Fruit fly (Drosophila melanogaster): ENCODE data around the gene CG42542.

CG42542 gene

DNA sequence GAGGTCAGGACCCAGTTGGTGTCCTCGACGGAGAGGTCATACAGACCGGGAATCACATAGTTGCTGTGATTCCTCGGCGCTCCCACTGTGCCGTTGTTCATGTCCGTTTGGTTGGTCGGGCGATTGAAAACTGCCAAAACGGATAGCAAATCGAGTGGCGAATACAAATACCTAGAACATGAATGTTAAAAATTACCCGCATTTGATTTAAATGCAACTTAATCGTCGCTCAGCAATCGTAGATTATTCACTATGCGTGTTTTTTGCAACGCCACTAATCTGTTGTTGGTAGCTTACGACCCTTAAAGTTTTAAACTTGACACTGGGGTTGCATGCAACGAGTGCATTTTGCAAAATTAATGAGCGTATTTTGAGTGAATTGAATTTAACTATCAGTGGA lies 52.6 kb downstream of the CG42542 start, which contains the start of gene Amt:
Gene Amt, minus strand, starts transcription at position 101 of the 400 bp plus-strand sequence.
- TF ChIP-seq CG9139 (GFP tag; optimal IDR thresholded peaks at IDR 0.05) (no peak), dsx (GFP tag; optimal IDR thresholded peaks at IDR 0.05; ENCODE audit: poor library complexity, severe bottlenecking) (no peak)

DNA sequence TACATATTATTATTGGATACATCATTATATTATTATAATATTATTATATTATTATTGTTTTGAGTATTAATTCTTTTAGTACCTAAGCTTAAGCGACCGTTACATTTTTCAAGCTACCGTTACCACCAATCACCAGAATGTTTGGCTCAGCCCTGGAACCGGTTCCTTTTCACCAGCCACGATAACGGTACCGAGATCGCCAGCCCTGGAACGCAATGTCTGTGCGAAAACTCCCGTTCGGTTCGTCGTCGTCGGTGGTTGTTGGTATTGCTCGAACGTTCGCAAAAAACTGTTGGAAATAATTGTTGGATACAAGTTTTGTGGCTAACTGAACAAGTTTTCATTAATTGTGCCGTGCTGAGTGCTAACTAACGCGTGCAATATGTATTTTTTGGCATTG lies 53.3 kb downstream of the CG42542 start, which contains the start of gene CG42404:
Gene CG42404, plus strand, starts transcription at position 360 of the 400 bp plus-strand sequence.
- TF ChIP-seq svp (GFP tag), result peak; percentile 2
- TF ChIP-seq CG10631 (GFP tag; optimal IDR thresholded peaks at IDR 0.05), result no peak

DNA sequence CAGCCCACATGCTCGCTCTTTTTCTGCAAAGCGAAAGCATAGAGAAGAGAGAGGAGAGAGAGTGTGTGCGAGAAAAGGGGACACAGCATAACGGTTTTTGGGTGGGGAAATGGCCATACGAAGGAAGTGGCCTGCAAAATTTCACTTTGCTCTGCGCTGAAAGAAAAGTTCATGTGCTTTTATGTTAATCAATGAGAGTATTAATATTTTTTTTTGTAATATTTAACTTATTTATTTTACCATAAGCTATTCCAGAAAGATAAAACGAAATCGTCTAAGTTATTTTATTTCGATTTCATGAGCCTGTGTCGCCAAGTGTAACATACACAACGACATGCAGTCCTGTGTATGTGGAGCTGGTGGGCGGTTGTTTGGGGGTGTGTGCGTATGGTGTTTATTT lies 54.1 kb downstream of the CG42542 start:
- TF ChIP-seq pdm3 (GFP tag; optimal IDR thresholded peaks at IDR 0.05), result no peak
- TF ChIP-seq CG11294 (GFP tag; IDR thresholded peaks at IDR 0.05), result peak; percentile 65; the same call in 1 of the 2 replicates
- no peak for TF ChIP-seq fd85E (GFP tag; optimal IDR thresholded peaks at IDR 0.05)
- TF ChIP-seq svp (GFP tag), result peak; percentile 72
- no peak for TF ChIP-seq ss (GFP tag; optimal IDR thresholded peaks at IDR 0.05)
- TF ChIP-seq CG15336 (GFP tag; IDR thresholded peaks at IDR 0.05), result peak; percentile 76
- no peak for TF ChIP-seq dac (GFP tag; optimal IDR thresholded peaks at IDR 0.05)
- TF ChIP-seq CG6808 (GFP tag; optimal IDR thresholded peaks at IDR 0.05), result no peak
- TF ChIP-seq Hr4 (GFP tag; optimal IDR thresholded peaks at IDR 0.05), result peak; percentile 56
- TF ChIP-seq CG16779 (tag; optimal IDR thresholded peaks at IDR 0.05), result no peak
- no peak for TF ChIP-seq vri (GFP tag; optimal IDR thresholded peaks at IDR 0.05)
- peak; percentile 74; the same call in 1 of the 3 replicates for TF ChIP-seq eg (GFP tag; IDR thresholded peaks at IDR 0.05)
- TF ChIP-seq CG3919 (GFP tag; optimal IDR thresholded peaks at IDR 0.05), result no peak
- no peak for TF ChIP-seq net (GFP tag; optimal IDR thresholded peaks at IDR 0.05)
- TF ChIP-seq fd59A (GFP tag; optimal IDR thresholded peaks at IDR 0.05), result peak; percentile 40
- TF ChIP-seq Hr38 (GFP tag; optimal IDR thresholded peaks at IDR 0.05), result no peak
- no peak for TF ChIP-seq OdsH (GFP tag; optimal IDR thresholded peaks at IDR 0.05)
- no peak for TF ChIP-seq Eip93F (GFP tag; optimal IDR thresholded peaks at IDR 0.05)
- TF ChIP-seq spab (GFP tag; optimal IDR thresholded peaks at IDR 0.05), result no peak
- peak; percentile 66 for TF ChIP-seq CG10631 (GFP tag; optimal IDR thresholded peaks at IDR 0.05)
- TF ChIP-seq CG11902 (GFP tag; optimal IDR thresholded peaks at IDR 0.05), result no peak
- TF ChIP-seq dsx (GFP tag; optimal IDR thresholded peaks at IDR 0.05; ENCODE audit: poor library complexity, severe bottlenecking), result no peak
- TF ChIP-seq CG32006 (GFP tag; optimal IDR thresholded peaks at IDR 0.05), result peak; percentile 73
- TF ChIP-seq CG8632 (GFP tag; optimal IDR thresholded peaks at IDR 0.05), result peak; percentile 45
- peak; percentile 74 for TF ChIP-seq Eip78C (GFP tag)
- TF ChIP-seq esn (GFP tag; optimal IDR thresholded peaks at IDR 0.05), result no peak
- TF ChIP-seq CG31627 (GFP tag; optimal IDR thresholded peaks at IDR 0.05), result peak; percentile 3
- peak; percentile 72 for TF ChIP-seq achi (GFP tag; optimal IDR thresholded peaks at IDR 0.05)
- TF ChIP-seq Lpt (GFP tag; optimal IDR thresholded peaks at IDR 0.05), result no peak
- TF ChIP-seq CG7368 (GFP tag; optimal IDR thresholded peaks at IDR 0.05), result no peak
- peak; percentile 50 for TF ChIP-seq Eip75B (GFP tag; optimal IDR thresholded peaks at IDR 0.05)
- TF ChIP-seq Sox14 (GFP tag; optimal IDR thresholded peaks at IDR 0.05), result no peak
- TF ChIP-seq CG1621 (tag; optimal IDR thresholded peaks at IDR 0.05), result no peak
- no peak for TF ChIP-seq CG9139 (GFP tag; optimal IDR thresholded peaks at IDR 0.05)
- no peak for TF ChIP-seq salr (GFP tag; optimal IDR thresholded peaks at IDR 0.05)
- no peak for TF ChIP-seq Met (GFP tag; optimal IDR thresholded peaks at IDR 0.05)
- TF ChIP-seq CG6854 (GFP tag; optimal IDR thresholded peaks at IDR 0.05), result no peak
- TF ChIP-seq lz (GFP tag; optimal IDR thresholded peaks at IDR 0.05), result peak; percentile 51
- TF ChIP-seq CG4318 (GFP tag; optimal IDR thresholded peaks at IDR 0.05), result peak; percentile 36
- TF ChIP-seq CG6792 (GFP tag; optimal IDR thresholded peaks at IDR 0.05), result peak; percentile 46
- peak; percentile 58 for TF ChIP-seq Gug (GFP tag; IDR thresholded peaks at IDR 0.05)
- peak; percentile 48 for TF ChIP-seq topi (GFP tag; optimal IDR thresholded peaks at IDR 0.05)
- TF ChIP-seq CG8119 (GFP tag; IDR thresholded peaks at IDR 0.05), result peak; percentile 69
- no peak for TF ChIP-seq CG3032 (tag; optimal IDR thresholded peaks at IDR 0.05)
- TF ChIP-seq fkh (GFP tag; optimal IDR thresholded peaks at IDR 0.05), result no peak
- peak; percentile 80 for TF ChIP-seq CG6163 (GFP tag; IDR thresholded peaks at IDR 0.05)
- TF ChIP-seq CG34406 (GFP tag; optimal IDR thresholded peaks at IDR 0.05), result no peak
- TF ChIP-seq CG6276 (GFP tag; optimal IDR thresholded peaks at IDR 0.05), result no peak
